Fruit fly (Drosophila melanogaster): Measurements from ENCODE around the gene Hcf.

DNA sequence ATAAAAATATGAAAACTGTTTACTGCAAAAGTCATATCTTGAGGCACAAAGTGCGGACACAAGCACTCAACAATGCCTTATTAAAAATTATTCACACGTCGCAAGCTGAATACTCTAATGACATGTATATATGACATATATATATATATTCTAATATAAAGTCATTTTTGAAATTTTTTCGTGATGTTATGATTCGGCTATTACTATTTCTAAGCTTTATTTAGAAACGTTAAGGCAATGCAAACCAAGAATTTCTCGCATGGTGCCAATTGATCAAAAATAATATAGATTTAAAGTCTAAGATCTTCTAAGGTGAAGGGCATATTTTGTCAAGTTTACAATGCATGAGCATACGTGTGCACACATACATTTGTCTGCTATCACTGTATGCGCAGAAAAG lies 40.9 kb upstream of the Hcf start:
- no peak for TF ChIP-seq ttk (optimal IDR thresholded peaks at IDR 0.05)
- no peak for TF ChIP-seq h (optimal IDR thresholded peaks at IDR 0.05)
- TF ChIP-seq psq (optimal IDR thresholded peaks at IDR 0.05) = no peak
